Fruit fly (Drosophila melanogaster): Measurements from ENCODE around the gene vig.
A peak's percentile ranks its signal among the peaks of the same experiment; 100 is the strongest.

vig gene

dm6 chr2L:15056359-15057220, 13.5 kb downstream of the vig start (continued):
- TF ChIP-seq grn (GFP tag; optimal IDR thresholded peaks at IDR 0.05) (peak; percentile 6), CG13296 (GFP tag; optimal IDR thresholded peaks at IDR 0.05) (peak; percentile 54), gce (GFP tag; IDR thresholded peaks at IDR 0.05) (0 out of 3 replicates have a peak, but pooled peaks have one; percentile 29), CG7271 (tag; optimal IDR thresholded peaks at IDR 0.05) (peak; percentile 44), CG33557 (GFP tag; optimal IDR thresholded peaks at IDR 0.05) (peak; percentile 64), CG13894 (tag; optimal IDR thresholded peaks at IDR 0.05) (no peak), cato (GFP tag; optimal IDR thresholded peaks at IDR 0.05; ENCODE audit: borderline replicate concordance) (peak; percentile 53), CG9609 (GFP tag; optimal IDR thresholded peaks at IDR 0.05) (no peak), CG31441 (GFP tag; IDR thresholded peaks at IDR 0.05) (peak; percentile 89), Vsx1 (GFP tag; optimal IDR thresholded peaks at IDR 0.05) (peak; percentile 24), sisA (GFP tag; IDR thresholded peaks at IDR 0.05) (peak; percentile 77), gem (tag; optimal IDR thresholded peaks at IDR 0.05) (peak; percentile 88), maf-S (GFP tag; optimal IDR thresholded peaks at IDR 0.05) (no peak), CG2875 (GFP tag; optimal IDR thresholded peaks at IDR 0.05) (peak; percentile 71), CG9215 (GFP tag; IDR thresholded peaks at IDR 0.05) (no peak), CG17186 (GFP tag; optimal IDR thresholded peaks at IDR 0.05) (no peak), PHDP (tag; optimal IDR thresholded peaks at IDR 0.05) (peak; percentile 77), dimm (GFP tag; IDR thresholded peaks at IDR 0.05) (no peak), Six4 (GFP tag; optimal IDR thresholded peaks at IDR 0.05) (peak; percentile 82), pros (GFP tag; optimal IDR thresholded peaks at IDR 0.05) (no peak), CG32772 (GFP tag; IDR thresholded peaks at IDR 0.05) (peak; percentile 63), tll (GFP tag; optimal IDR thresholded peaks at IDR 0.05) (peak in 1 of 2 experiments; percentile 18), CG12942 (GFP tag; optimal IDR thresholded peaks at IDR 0.05) (peak; percentile 69), Max (GFP tag; optimal IDR thresholded peaks at IDR 0.05) (peak; percentile 64), CG1603 (tag; optimal IDR thresholded peaks at IDR 0.05) (no peak), CG10543 (GFP tag; optimal IDR thresholded peaks at IDR 0.05) (peak; percentile 10), CG15073 (GFP tag; optimal IDR thresholded peaks at IDR 0.05) (no peak), CG11398 (GFP tag; optimal IDR thresholded peaks at IDR 0.05) (no peak), Ptx1 (GFP tag; IDR thresholded peaks at IDR 0.05) (peak; percentile 79), CG15479 (GFP tag; optimal IDR thresholded peaks at IDR 0.05) (peak; percentile 35), CG8478 (optimal IDR thresholded peaks at IDR 0.05) (peak; percentile 75), Hmx (GFP tag; optimal IDR thresholded peaks at IDR 0.05) (no peak), pho (GFP tag; optimal IDR thresholded peaks at IDR 0.05) (peak; percentile 25), CG34422 (GFP tag; IDR thresholded peaks at IDR 0.05) (peak; percentile 73; the same call in 2 of the 3 replicates), vfl (GFP tag; optimal IDR thresholded peaks at IDR 0.05) (peak; percentile 34), CG4820 (GFP tag; optimal IDR thresholded peaks at IDR 0.05) (peak; percentile 74), CG13424 (tag; optimal IDR thresholded peaks at IDR 0.05) (peak; percentile 72), oc (tag; optimal IDR thresholded peaks at IDR 0.05) (peak; percentile 63), pan (optimal IDR thresholded peaks at IDR 0.05) (no peak), pan (GFP tag; optimal IDR thresholded peaks at IDR 0.05 in 1 of 2, IDR thresholded peaks at IDR 0.05 in 1 of 2) (peak in 1 of 2 experiments; percentile 78), NK7.1 (GFP tag; optimal IDR thresholded peaks at IDR 0.05) (no peak), CG1647 (GFP tag; optimal IDR thresholded peaks at IDR 0.05) (peak; percentile 42), nerfin-2 (GFP tag; IDR thresholded peaks at IDR 0.05; ENCODE audit: partially characterized antibody) (no peak), sd (tag; optimal IDR thresholded peaks at IDR 0.05) (peak; percentile 27), CG6813 (GFP tag; optimal IDR thresholded peaks at IDR 0.05) (peak; percentile 36), CG18476 (GFP tag; optimal IDR thresholded peaks at IDR 0.05) (peak; percentile 54), slou (GFP tag; optimal IDR thresholded peaks at IDR 0.05) (peak; percentile 14), HLHmδ (GFP tag; optimal IDR thresholded peaks at IDR 0.05) (peak; percentile 70), so (GFP tag; IDR thresholded peaks at IDR 0.05) (0 out of 3 replicates have a peak, but pooled peaks have one; percentile 47)

All from whole organism, embryonic.